Worm (Caenorhabditis elegans) whole organism, L4/young adult: Measurements from ENCODE around the gene Y7A5A.8.

Experiments used
- W03F9.2 ChIP-seq: fragments of 150-350 bp; optimal IDR thresholded peaks from 2 replicates; lab custom pipeline; 2014; ENCODE audit warnings: missing biosample characterization, missing genetic modification characterization
- dao-5 ChIP-seq: sonication (generic microtip); optimal IDR thresholded peaks from 2 replicates; lab custom pipeline; 2016; ENCODE audit warnings: missing genotype, missing genetic modification characterization, moderate library complexity, missing compliant biosample characterization
- him-1 ChIP-seq: sonication (generic microtip); optimal IDR thresholded peaks from 2 replicates; lab custom pipeline; 2016; ENCODE audit warnings: missing genotype, missing genetic modification reagents, missing genetic modification characterization, missing compliant biosample characterization

DNA sequence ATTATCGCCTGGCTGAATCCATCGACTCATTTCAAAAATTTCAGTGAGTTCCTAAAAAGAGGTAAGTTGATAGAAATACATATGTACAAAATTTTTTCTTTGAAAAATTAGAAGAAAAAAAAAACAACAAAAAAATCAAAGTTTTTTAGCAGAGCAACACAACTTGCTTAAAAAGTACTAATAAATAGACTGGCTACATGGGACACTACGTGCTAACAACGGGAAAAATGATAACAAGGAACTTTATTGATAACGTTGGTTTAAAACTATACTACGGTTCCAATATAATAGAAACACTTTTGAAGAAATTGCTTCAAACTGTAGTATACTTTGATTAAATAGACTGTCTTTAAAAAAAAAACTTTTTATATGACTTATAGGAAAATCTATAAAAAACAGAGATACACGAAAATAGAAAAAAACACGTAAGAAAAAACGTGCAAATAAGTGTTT is 16.2 kb downstream of the Y7A5A.8 start, which contains the start of gene acox-1.6:
- no peak for TF ChIP-seq him-1 (tag; lab: Kevin White, UChicago)
- no peak for TF ChIP-seq W03F9.2 (tag; lab: Kevin White, UChicago)
- TF ChIP-seq dao-5 (tag; lab: Kevin White, UChicago): no peak
